Worm (Caenorhabditis elegans): ENCODE results near the gene F07B10.4.

- TF ChIP-seq W03F9.2 (tag; optimal IDR thresholded peaks at IDR 0.05), result no peak
- TF ChIP-seq dao-5 (tag; optimal IDR thresholded peaks at IDR 0.05), result no peak
Observed at ce11 chrV:11231177-11231576, 31.7 kb downstream of the F07B10.4 start.
